Worm (Caenorhabditis elegans): Measurements from ENCODE around the gene sta-2.

Gene sta-2

ce11 chrV:9767941-9768340 is 26.9 kb downstream of the sta-2 start:
- no peak for TF ChIP-seq lin-39 (tag; optimal IDR thresholded peaks at IDR 0.05)
- TF ChIP-seq mdl-1 (tag; optimal IDR thresholded peaks at IDR 0.05): no peak
- no peak for TF ChIP-seq sem-4 (tag; optimal IDR thresholded peaks at IDR 0.05)
- TF ChIP-seq nhr-11 (tag; optimal IDR thresholded peaks at IDR 0.05): no peak
- TF ChIP-seq alr-1 (tag; optimal IDR thresholded peaks at IDR 0.05): no peak
- TF ChIP-seq unc-55 (GFP tag; optimal IDR thresholded peaks at IDR 0.05): no peak
- TF ChIP-seq elt-3 (tag; optimal IDR thresholded peaks at IDR 0.05): no peak
- TF ChIP-seq nhr-21 (tag; optimal IDR thresholded peaks at IDR 0.05): no peak
- TF ChIP-seq ztf-1 (GFP tag; conservative IDR thresholded peaks at IDR 0.05): no peak
- no peak for TF ChIP-seq ceh-82 (tag; optimal IDR thresholded peaks at IDR 0.05)
- TF ChIP-seq zag-1 (tag; optimal IDR thresholded peaks at IDR 0.05): no peak
- TF ChIP-seq sma-3 (GFP tag; optimal IDR thresholded peaks at IDR 0.05): no peak
- no peak for TF ChIP-seq ZK546.5 (tag; optimal IDR thresholded peaks at IDR 0.05)
- no peak for TF ChIP-seq Y55F3AM.14 (GFP tag; optimal IDR thresholded peaks at IDR 0.05)
- no peak for TF ChIP-seq ama-1 (optimal IDR thresholded peaks at IDR 0.05)
- TF ChIP-seq lin-11 (tag; optimal IDR thresholded peaks at IDR 0.05): no peak

ce11 chrV:9768828-9769778 is 28.1 kb downstream of the sta-2 start, which contains the start of gene unc-42:
unc-42 (minus strand) TSS chrV:9769391.
- no peak for TF ChIP-seq nhr-6 (tag; optimal IDR thresholded peaks at IDR 0.05)
- TF ChIP-seq mab-5 (tag; optimal IDR thresholded peaks at IDR 0.05): no peak
- TF ChIP-seq R02D3.7 (tag; optimal IDR thresholded peaks at IDR 0.05): no peak
- TF ChIP-seq F13H6.1 (tag; optimal IDR thresholded peaks at IDR 0.05): no peak
- TF ChIP-seq sma-3 (GFP tag; optimal IDR thresholded peaks at IDR 0.05): no peak
- peak in 1 of 2 experiments; percentile 30 for TF ChIP-seq lsy-2 (tag; optimal IDR thresholded peaks at IDR 0.05)
- TF ChIP-seq dmd-4 (tag; optimal IDR thresholded peaks at IDR 0.05): no peak
- TF ChIP-seq zag-1 (tag; optimal IDR thresholded peaks at IDR 0.05): peak; percentile 54
- no peak for TF ChIP-seq aly-2 (tag; optimal IDR thresholded peaks at IDR 0.05)
- no peak for TF ChIP-seq lin-13 (GFP tag; optimal IDR thresholded peaks at IDR 0.05)
- TF ChIP-seq elt-1 (tag; optimal IDR thresholded peaks at IDR 0.05): no peak
- TF ChIP-seq unc-55 (GFP tag; optimal IDR thresholded peaks at IDR 0.05): no peak
- TF ChIP-seq nhr-77 (tag; optimal IDR thresholded peaks at IDR 0.05): no peak
- TF ChIP-seq elt-3 (tag; optimal IDR thresholded peaks at IDR 0.05): no peak
- no peak for TF ChIP-seq fos-1 (tag; optimal IDR thresholded peaks at IDR 0.05)
- peak; percentile 56 for TF ChIP-seq sma-9 (GFP tag; optimal IDR thresholded peaks at IDR 0.05)
- no peak for TF ChIP-seq sma-9 (tag; optimal IDR thresholded peaks at IDR 0.05)
- no peak for TF ChIP-seq nhr-11 (tag; optimal IDR thresholded peaks at IDR 0.05)

- TF ChIP-seq snpc-4 (tag; optimal IDR thresholded peaks at IDR 0.05) (no peak), lin-11 (tag; optimal IDR thresholded peaks at IDR 0.05) (no peak), mdl-1 (tag; optimal IDR thresholded peaks at IDR 0.05) (no peak), C34F6.9 (tag; optimal IDR thresholded peaks at IDR 0.05) (no peak), dmd-4 (tag; optimal IDR thresholded peaks at IDR 0.05) (no peak), nhr-129 (tag; optimal IDR thresholded peaks at IDR 0.05) (no peak)
These were observed 30.3 kb downstream of the sta-2 start for ce11 chrV:9771311-9771710.

ce11 chrV:9771970-9772369 is 31.0 kb downstream of the sta-2 start, which contains the start of gene F46B6.2:
F46B6.2 (plus strand) TSS chrV:9772285.
- no peak for TF ChIP-seq blmp-1 (tag; optimal IDR thresholded peaks at IDR 0.05; ENCODE audit: insufficient read depth)
- no peak for TF ChIP-seq nhr-21 (tag; optimal IDR thresholded peaks at IDR 0.05)
- TF ChIP-seq unc-55 (GFP tag; optimal IDR thresholded peaks at IDR 0.05): no peak
- TF ChIP-seq nhr-6 (tag; optimal IDR thresholded peaks at IDR 0.05): no peak
- no peak for TF ChIP-seq nhr-237 (tag; optimal IDR thresholded peaks at IDR 0.05)
- TF ChIP-seq mdl-1 (tag; optimal IDR thresholded peaks at IDR 0.05): no peak
- TF ChIP-seq ztf-11 (tag; optimal IDR thresholded peaks at IDR 0.05): no peak
- TF ChIP-seq unc-62 (GFP tag; optimal IDR thresholded peaks at IDR 0.05): no peak
- TF ChIP-seq gmeb-1 (tag; optimal IDR thresholded peaks at IDR 0.05): no peak
- TF ChIP-seq nhr-23 (tag; optimal IDR thresholded peaks at IDR 0.05): no peak
- TF ChIP-seq nhr-10 (tag; optimal IDR thresholded peaks at IDR 0.05): no peak
- TF ChIP-seq nhr-25 (tag; optimal IDR thresholded peaks at IDR 0.05): no peak
- TF ChIP-seq sem-4 (tag; optimal IDR thresholded peaks at IDR 0.05): no peak
- no peak for TF ChIP-seq mab-5 (tag; optimal IDR thresholded peaks at IDR 0.05)
- TF ChIP-seq ceh-16 (tag; optimal IDR thresholded peaks at IDR 0.05): no peak
- TF ChIP-seq mbf-1 (tag; optimal IDR thresholded peaks at IDR 0.05): no peak
